Worm (Caenorhabditis elegans): ENCODE measurements around the gene abts-4.

DNA sequence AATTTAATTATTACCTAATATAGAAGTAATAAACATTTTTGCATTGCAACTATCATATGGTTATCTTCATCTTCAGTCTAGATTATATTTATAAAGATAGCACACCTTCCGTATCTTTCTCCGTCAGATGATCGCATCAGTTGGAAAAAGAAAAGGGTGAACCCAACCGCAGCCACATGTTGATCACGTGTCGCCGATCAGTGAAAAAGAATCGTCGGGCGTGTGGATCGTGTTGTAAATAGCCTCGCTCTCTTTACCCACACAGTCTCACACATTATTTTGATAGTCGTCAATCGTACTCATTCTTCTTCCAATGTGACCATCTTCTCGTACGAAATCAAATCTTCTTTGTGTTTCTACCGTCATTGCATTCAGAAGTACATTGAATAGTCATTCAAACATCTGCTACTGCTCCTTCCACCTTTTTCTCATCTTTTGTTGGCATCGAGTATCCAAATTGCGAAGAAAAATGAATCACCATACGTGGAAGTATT is 17.6 kb downstream of the abts-4 start:
- TF ChIP-seq nhr-237 (tag; optimal IDR thresholded peaks at IDR 0.05) (no peak), blmp-1 (tag; optimal IDR thresholded peaks at IDR 0.05; ENCODE audit: insufficient read depth) (peak; percentile 93), nhr-77 (tag; optimal IDR thresholded peaks at IDR 0.05) (no peak), crh-2 (tag; optimal IDR thresholded peaks at IDR 0.05) (peak; percentile 98)

Data from whole organism, L2 larva.